Fruit fly (Drosophila melanogaster): ENCODE results near the gene bsk.
A peak's percentile ranks its signal among the peaks of the same experiment; 100 is the strongest.

The bsk gene

dm6 chr2L:10208799-10209794 lies 41.2 kb downstream of the bsk start, which contains the start of gene CG5731:
CG5731 (minus strand) TSS chr2L:10209744.
- TF ChIP-seq CTCF (optimal IDR thresholded peaks at IDR 0.05) (no peak), CG8478 (optimal IDR thresholded peaks at IDR 0.05) (no peak)

- TF ChIP-seq CTCF (optimal IDR thresholded peaks at IDR 0.05) (no peak), CG8478 (optimal IDR thresholded peaks at IDR 0.05) (no peak)
Observed at dm6 chr2L:10206633-10207162, 43.6 kb downstream of the bsk start, which contains the start of gene Snx17. Snx17 (minus strand) TSS chr2L:10206961.

dm6 chr2L:10205940-10206339 lies 44.4 kb downstream of the bsk start:
- TF ChIP-seq CG8478 (optimal IDR thresholded peaks at IDR 0.05) (no peak), CTCF (optimal IDR thresholded peaks at IDR 0.05) (no peak)

- no peak for TF ChIP-seq CTCF (optimal IDR thresholded peaks at IDR 0.05)
- no peak for TF ChIP-seq CG8478 (optimal IDR thresholded peaks at IDR 0.05)
Observed at dm6 chr2L:10203933-10204509, 46.3 kb downstream of the bsk start, which contains the start of gene CG34159. CG34159 (minus strand) TSS chr2L:10204317.

- no peak for TF ChIP-seq CG8478 (optimal IDR thresholded peaks at IDR 0.05)
- no peak for TF ChIP-seq CTCF (optimal IDR thresholded peaks at IDR 0.05)
Observed at dm6 chr2L:10201743-10202142, 48.6 kb downstream of the bsk start.

- TF ChIP-seq CTCF (optimal IDR thresholded peaks at IDR 0.05) (peak; percentile 34 to 52), CG8478 (optimal IDR thresholded peaks at IDR 0.05) (no peak)
Observed at dm6 chr2L:10200847-10201246, 49.5 kb downstream of the bsk start, which contains the start of the genes Ripalpha and RpL7. Ripalpha (minus strand) TSS chr2L:10200974. RpL7 (plus strand) TSS chr2L:10201004.

- TF ChIP-seq CTCF (optimal IDR thresholded peaks at IDR 0.05) (no peak), CG8478 (optimal IDR thresholded peaks at IDR 0.05) (no peak)
Observed at dm6 chr2L:10198911-10199310, 51.4 kb downstream of the bsk start, which contains the start of gene Sur. Sur (minus strand) TSS chr2L:10199117.

All from S2 (cell line).